Worm (Caenorhabditis elegans): Measurements from ENCODE around the gene Y49F6C.7.

- no peak for TF ChIP-seq elt-3 (tag; optimal IDR thresholded peaks at IDR 0.05)
- no peak for TF ChIP-seq snpc-4 (tag; optimal IDR thresholded peaks at IDR 0.05)
- TF ChIP-seq elt-1 (tag; optimal IDR thresholded peaks at IDR 0.05; ENCODE audit: borderline replicate concordance, insufficient read depth), result no peak
Observed at ce11 chrII:3347940-3348610, 19.9 kb downstream of the Y49F6C.7 start, which contains the start of the genes F14D2.14 and bath-29.
